Worm (Caenorhabditis elegans) whole organism, L1 larva: ENCODE results near the gene golg-2.

Experiments used
- F16B12.6 ChIP-seq: fragments of 150-350 bp; optimal IDR thresholded peaks from 2 replicates; lab custom pipeline; 2014; ENCODE audit warnings: missing biosample characterization, missing genetic modification characterization
- aha-1 ChIP-seq: fragments of 150-350 bp; optimal IDR thresholded peaks from 2 replicates; lab custom pipeline; 2014; ENCODE audit warnings: missing biosample characterization, missing genetic modification characterization
- aly-2 ChIP-seq: fragments of 150-350 bp; optimal IDR thresholded peaks from 2 replicates; lab custom pipeline; 2014; ENCODE audit warnings: missing biosample characterization, missing genetic modification characterization
- ceh-63 ChIP-seq: fragments of 200-800 bp; sonication (Bioruptor generic); optimal IDR thresholded peaks from 2 replicates; lab custom pipeline; 2018; ENCODE audit warnings: mild to moderate bottlenecking, missing genetic modification characterization, missing compliant biosample characterization
- ceh-82 ChIP-seq, 3 experiments: fragments of 150-350 bp in 1 of 3; sonication (generic microtip) in 2 of 3; optimal IDR thresholded peaks; 2 replicates each; lab custom pipeline; 2014 to 2017; ENCODE audit warnings: missing biosample characterization in 3 of 3, missing genetic modification characterization in 3 of 3
- elt-2 ChIP-seq: sonication (generic microtip); optimal IDR thresholded peaks from 2 replicates; lab custom pipeline; 2016; ENCODE audit warnings: missing genetic modification characterization, mild to moderate bottlenecking, inconsistent platforms, missing compliant biosample characterization, missing genetic modification reagents
- fkh-10 ChIP-seq: sonication (generic microtip); optimal IDR thresholded peaks from 2 replicates; lab custom pipeline; 2017; ENCODE audit warnings: missing biosample characterization, missing genetic modification reagents, missing genetic modification characterization
- mab-9 ChIP-seq: fragments of 200-800 bp; sonication (Bioruptor generic); IDR thresholded peaks from 2 replicates; pipeline ENCODE4 v1.3.6; 2022; ENCODE audit warnings: missing genetic modification reagents, missing genetic modification characterization, missing compliant biosample characterization
- nhr-11 ChIP-seq: fragments of 150-350 bp; optimal IDR thresholded peaks from 2 replicates; lab custom pipeline; 2014; ENCODE audit warnings: missing biosample characterization, missing genetic modification characterization
- nhr-76 ChIP-seq: sonication (generic microtip); optimal IDR thresholded peaks from 2 replicates; lab custom pipeline; 2017; ENCODE audit warnings: missing biosample characterization, missing genetic modification characterization
- pqm-1 ChIP-seq: sonication (generic microtip); optimal IDR thresholded peaks from 3 replicates; lab custom pipeline; 2017; ENCODE audit warnings: missing biosample characterization, missing genetic modification characterization
- rnt-1 ChIP-seq: sonication (generic microtip); optimal IDR thresholded peaks from 2 replicates; lab custom pipeline; 2016; ENCODE audit warnings: mild to moderate bottlenecking, missing genetic modification characterization, moderate library complexity, missing compliant biosample characterization
- tbx-2 ChIP-seq: sonication (generic microtip); optimal IDR thresholded peaks from 2 replicates; lab custom pipeline; 2016; ENCODE audit warnings: missing genetic modification characterization, missing compliant biosample characterization
- unc-98 ChIP-seq: fragments of 200-800 bp; sonication (Bioruptor generic); IDR thresholded peaks from 2 replicates; pipeline ENCODE4 v1.3.6; 2022; ENCODE audit warnings: missing genetic modification characterization, missing compliant biosample characterization

ce11 chrII:5019389-5020108 is 20.3 kb downstream of the golg-2 start:
- TF ChIP-seq tbx-2 (tag; lab: Kevin White, UChicago) = no peak
- peak; percentile 20 for TF ChIP-seq pqm-1 (tag; lab: Kevin White, UChicago)
- no peak for TF ChIP-seq unc-98 (GFP tag; lab: Robert Waterston, UW)
- no peak for TF ChIP-seq mab-9 (GFP tag; lab: Robert Waterston, UW)
- TF ChIP-seq rnt-1 (tag; lab: Kevin White, UChicago) = no peak
- no peak for TF ChIP-seq nhr-76 (tag; lab: Kevin White, UChicago)
- TF ChIP-seq nhr-11 (tag; lab: Kevin White, UChicago) = no peak
- no peak for TF ChIP-seq ceh-82 (tag; optimal IDR thresholded peaks at IDR 0.05; lab: Kevin White, UChicago)
- no peak for TF ChIP-seq aly-2 (tag; lab: Kevin White, UChicago)
- no peak for TF ChIP-seq F16B12.6
- no peak for TF ChIP-seq fkh-10 (GFP tag; lab: Kevin White, UChicago)
- peak; percentile 96 for TF ChIP-seq elt-2 (tag; lab: Kevin White, UChicago)
- TF ChIP-seq aha-1 (tag; lab: Kevin White, UChicago) = no peak
- TF ChIP-seq ceh-63 (GFP tag; lab: Kevin White, UChicago) = no peak
